Fruit fly (Drosophila melanogaster) whole organism, pupa: ENCODE results near the gene EndoGI.
A peak's percentile ranks its signal among the peaks of the same experiment; 100 is the strongest.

ENCODE experiments used
- CG12605 ChIP-seq: fragments of 200-800 bp; sonication (Bioruptor generic); IDR thresholded peaks from 2 replicates; pipeline ENCODE4 v1.3.6; 2022; ENCODE audit warnings: missing biosample characterization, missing genetic modification characterization
- CG13204 ChIP-seq: fragments of 200-800 bp; sonication (Bioruptor generic); optimal IDR thresholded peaks from 2 replicates; lab custom pipeline; 2018; ENCODE audit warnings: missing biosample characterization, mild to moderate bottlenecking, missing genetic modification characterization, moderate library complexity
- CG14655 ChIP-seq: fragments of 200-800 bp; sonication (Bioruptor generic); optimal IDR thresholded peaks from 3 replicates; lab custom pipeline; 2017; ENCODE audit warnings: mild to moderate bottlenecking, missing biosample characterization, missing genetic modification reagents, missing genetic modification characterization
- CG15710 ChIP-seq: fragments of 200-800 bp; sonication (Bioruptor generic); optimal IDR thresholded peaks from 2 replicates; lab custom pipeline; 2018; ENCODE audit warnings: missing biosample characterization, mild to moderate bottlenecking, missing genetic modification characterization, moderate library complexity
- CG17806 ChIP-seq: fragments of 200-800 bp; sonication (Bioruptor generic); optimal IDR thresholded peaks from 2 replicates; lab custom pipeline; 2018; ENCODE audit warnings: missing biosample characterization, mild to moderate bottlenecking, missing genetic modification characterization, moderate library complexity
- CG34367 ChIP-seq: fragments of 200-800 bp; sonication (Bioruptor generic); optimal IDR thresholded peaks from 2 replicates; lab custom pipeline; 2018; ENCODE audit warnings: missing biosample characterization, mild to moderate bottlenecking, missing genetic modification characterization
- CG4496 ChIP-seq: fragments of 200-800 bp; sonication (Bioruptor generic); IDR thresholded peaks from 3 replicates; pipeline ENCODE4 v1.3.6; 2022; ENCODE audit warnings: missing biosample characterization, missing genetic modification characterization
- CG9948 ChIP-seq: fragments of 200-800 bp; sonication (Bioruptor generic); optimal IDR thresholded peaks from 2 replicates; lab custom pipeline; 2018; ENCODE audit warnings: missing biosample characterization, mild to moderate bottlenecking, missing genetic modification characterization, moderate library complexity
- D1 ChIP-seq: fragments of 200-800 bp; sonication (Bioruptor generic); optimal IDR thresholded peaks from 2 replicates; lab custom pipeline; 2018; ENCODE audit warnings: missing biosample characterization, mild to moderate bottlenecking, missing genetic modification characterization, moderate library complexity
- EcR ChIP-seq: fragments of 200-800 bp; sonication (Bioruptor generic); optimal IDR thresholded peaks from 3 replicates; lab custom pipeline; 2019; ENCODE audit warnings: missing biosample characterization, missing genetic modification characterization, mild to moderate bottlenecking, moderate library complexity, missing genetic modification reagents
- Ets98B ChIP-seq: fragments of 200-800 bp; sonication (Bioruptor generic); IDR thresholded peaks from 2 replicates; pipeline ENCODE4 v1.3.6; 2022; ENCODE audit warnings: missing biosample characterization, missing genetic modification characterization
- Pif1A ChIP-seq: fragments of 200-800 bp; sonication (Bioruptor generic); optimal IDR thresholded peaks from 3 replicates; lab custom pipeline; 2016; ENCODE audit warnings: missing biosample characterization, missing genetic modification characterization
- fd96Ca ChIP-seq: fragments of 200-800 bp; sonication (Bioruptor generic); IDR thresholded peaks from 3 replicates; pipeline ENCODE4 v1.3.6; 2022; ENCODE audit warnings: missing biosample characterization, missing genetic modification characterization
- gl ChIP-seq: fragments of 200-800 bp; sonication (Bioruptor generic); optimal IDR thresholded peaks from 2 replicates; lab custom pipeline; 2018; ENCODE audit warnings: missing biosample characterization, mild to moderate bottlenecking, missing genetic modification characterization

dm6 chr2L:16257227-16258071, at the start of gene EndoGI, which contains the start of gene PRL-1:
- TF ChIP-seq EcR (GFP tag; lab: Kevin White, UChicago) = no peak
- TF ChIP-seq CG13204 (GFP tag; lab: Kevin White, UChicago) = no peak
- TF ChIP-seq CG17806 (tag; lab: Kevin White, UChicago) = peak; percentile 75
- TF ChIP-seq CG15710 (tag; lab: Kevin White, UChicago) = peak; percentile 79
- peak; percentile 72 for TF ChIP-seq CG34367
- no peak for TF ChIP-seq fd96Ca (GFP tag; lab: Robert Waterston, UW)
- peak; percentile 91 for TF ChIP-seq CG4496
- TF ChIP-seq D1 (tag; lab: Kevin White, UChicago) = peak; percentile 4
- TF ChIP-seq Pif1A (GFP tag; lab: Kevin White, UChicago) = peak; percentile 68
- TF ChIP-seq CG14655 = no peak
- TF ChIP-seq Ets98B = peak; percentile 78; the same call in 1 of the 2 replicates
- peak; percentile 85 for TF ChIP-seq CG12605 (GFP tag; lab: Robert Waterston, UW)
- TF ChIP-seq CG9948 (tag; lab: Kevin White, UChicago) = peak; percentile 71
- TF ChIP-seq gl (tag; lab: Kevin White, UChicago) = peak; percentile 10
